Comparison of ENCODE assay signal across 1 fruit fly cellular context in the genomic region with DNA sequence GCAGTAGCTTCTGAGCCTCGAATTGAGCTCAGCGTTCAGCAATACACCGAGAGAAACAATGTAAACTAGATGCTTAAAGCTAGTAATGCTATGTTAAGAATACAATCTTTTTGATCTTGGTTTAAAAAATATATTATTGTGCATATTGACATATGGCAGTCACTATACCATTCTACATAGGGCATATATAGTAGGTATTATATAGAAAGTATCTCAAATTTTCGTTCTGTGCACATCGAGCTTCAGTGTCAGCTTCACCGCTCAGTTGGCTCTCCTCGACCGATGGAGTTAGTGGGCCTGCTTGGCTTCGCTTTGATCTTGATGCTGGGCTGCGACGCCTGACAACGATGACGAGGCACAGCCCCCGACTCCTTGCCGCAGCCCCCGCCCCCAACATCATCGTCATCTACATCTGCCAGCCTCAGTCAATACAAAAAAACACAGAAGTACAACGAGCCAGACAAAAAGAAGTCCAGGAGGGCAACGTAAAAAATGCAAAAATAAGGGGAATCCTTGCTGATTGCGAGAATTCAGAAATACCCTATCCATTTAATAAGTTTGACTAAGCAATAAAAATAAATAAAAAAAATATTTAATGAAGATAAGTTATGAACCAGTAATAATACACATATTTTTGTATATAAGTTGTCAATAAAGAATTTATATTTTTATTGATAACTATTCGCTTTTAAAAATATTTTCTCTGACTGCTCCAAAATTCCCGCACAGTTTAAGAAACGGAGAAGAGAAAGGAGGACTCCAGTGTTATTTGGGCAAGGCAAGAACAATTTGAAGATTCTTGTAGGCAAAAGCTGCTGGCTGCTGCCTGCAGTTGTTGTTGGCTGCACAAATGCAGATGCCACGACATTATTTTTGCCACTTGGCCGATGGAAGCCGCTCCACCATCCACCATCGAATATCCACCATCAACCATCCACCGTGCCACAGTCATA.
A peak's percentile ranks its signal among the peaks of the same experiment; 100 is the strongest.
TF ChIP-seq lines count a peak whose summit lies in the region.

No protein-coding gene starts in this region.

TF ChIP-seq in whole organism, embryonic, 481 proteins besides CTCF, POLR2A, EP300 and RAD21 (continued from another document):
- TF ChIP-seq abd-A (tag; optimal IDR thresholded peaks at IDR 0.05; lab: Kevin White, UChicago) (no peak), YL-1 (GFP tag; optimal IDR thresholded peaks at IDR 0.05; lab: Kevin White, UChicago) (no peak), br (optimal IDR thresholded peaks at IDR 0.05; lab: Kevin White, UChicago) (no peak), CG30403 (GFP tag; optimal IDR thresholded peaks at IDR 0.05; lab: Kevin White, UChicago) (no peak), Xbp1 (GFP tag; optimal IDR thresholded peaks at IDR 0.05; lab: Kevin White, UChicago) (no peak), otp (GFP tag; IDR thresholded peaks at IDR 0.05; lab: Robert Waterston, UW) (no peak), lola (GFP tag; optimal IDR thresholded peaks at IDR 0.05; lab: Kevin White, UChicago) (no peak), eyg (GFP tag; optimal IDR thresholded peaks at IDR 0.05; lab: Kevin White, UChicago) (no peak), bcd (GFP tag; optimal IDR thresholded peaks at IDR 0.05; lab: Kevin White, UChicago) (no peak), CG11247 (GFP tag; IDR thresholded peaks at IDR 0.05; lab: Robert Waterston, UW) (no peak), rib (GFP tag; IDR thresholded peaks at IDR 0.05; lab: Robert Waterston, UW) (no peak), ftz-f1 (GFP tag; optimal IDR thresholded peaks at IDR 0.05; lab: Kevin White, UChicago) (no peak), CG15696 (tag; optimal IDR thresholded peaks at IDR 0.05; lab: Kevin White, UChicago) (no peak), Xrp1 (GFP tag; IDR thresholded peaks at IDR 0.05; lab: Robert Waterston, UW) (peak; percentile 45; the same call in 1 of the 2 replicates), CG15011 (GFP tag; optimal IDR thresholded peaks at IDR 0.05; lab: Kevin White, UChicago) (no peak), CG1792 (GFP tag; optimal IDR thresholded peaks at IDR 0.05; lab: Kevin White, UChicago) (no peak), CG30020 (tag; optimal IDR thresholded peaks at IDR 0.05; lab: Kevin White, UChicago) (no peak), tin (GFP tag; optimal IDR thresholded peaks at IDR 0.05; lab: Kevin White, UChicago) (no peak), Rx (GFP tag; IDR thresholded peaks at IDR 0.05; lab: Robert Waterston, UW) (no peak), crol (GFP tag; IDR thresholded peaks at IDR 0.05; lab: Robert Waterston, UW) (no peak), CG2202 (tag; optimal IDR thresholded peaks at IDR 0.05; lab: Kevin White, UChicago) (no peak), Atf6 (GFP tag; IDR thresholded peaks at IDR 0.05; lab: Robert Waterston, UW) (no peak), sima (GFP tag; optimal IDR thresholded peaks at IDR 0.05; lab: Kevin White, UChicago) (no peak), Ada2b (GFP tag; IDR thresholded peaks at IDR 0.05; lab: Robert Waterston, UW) (no peak), CG11398 (GFP tag; optimal IDR thresholded peaks at IDR 0.05; lab: Kevin White, UChicago) (no peak), Med (GFP tag; lab: Kevin White, UChicago) (peak; percentile 9), dm (GFP tag; optimal IDR thresholded peaks at IDR 0.05; lab: Kevin White, UChicago) (no peak), Lhr (GFP tag; optimal IDR thresholded peaks at IDR 0.05; lab: Kevin White, UChicago) (no peak), CG17568 (GFP tag; optimal IDR thresholded peaks at IDR 0.05; lab: Kevin White, UChicago) (no peak), CG33557 (GFP tag; optimal IDR thresholded peaks at IDR 0.05; lab: Kevin White, UChicago) (no peak), Ssrp (tag; optimal IDR thresholded peaks at IDR 0.05; lab: Kevin White, UChicago) (no peak), Hsf (GFP tag; optimal IDR thresholded peaks at IDR 0.05; lab: Kevin White, UChicago) (no peak), CG14965 (GFP tag; optimal IDR thresholded peaks at IDR 0.05; lab: Kevin White, UChicago; ENCODE audit: borderline replicate concordance) (no peak)
TF ChIP-seq in whole organism, embryonic: peak in this region for 12.
